Worm (Caenorhabditis elegans): Measurements from ENCODE around the gene ver-4.

The ver-4 gene

DNA sequence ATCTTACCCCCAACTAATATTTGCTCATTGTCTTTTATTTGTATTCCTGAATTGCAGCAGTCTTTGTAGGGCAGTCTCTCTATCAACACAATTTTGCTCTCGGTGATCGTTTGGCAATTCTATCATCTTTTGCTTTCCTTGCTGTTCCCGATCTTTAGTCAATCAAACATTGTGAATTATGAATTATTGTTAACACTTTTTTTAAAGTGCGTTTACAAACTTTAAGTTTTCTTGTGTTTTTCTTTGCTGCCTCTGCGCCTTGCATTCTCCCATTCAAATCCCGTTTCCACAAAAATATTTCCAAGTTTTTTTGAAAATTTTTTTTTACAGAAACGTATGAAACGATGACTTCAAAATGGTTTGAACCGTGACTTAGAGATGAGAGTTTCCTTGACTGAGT is at the start of gene ver-4:
Gene ver-4, plus strand, starts transcription at position 301 of the 400 bp plus-strand sequence.
- TF ChIP-seq unc-62 (GFP tag; optimal IDR thresholded peaks at IDR 0.05): no peak

DNA sequence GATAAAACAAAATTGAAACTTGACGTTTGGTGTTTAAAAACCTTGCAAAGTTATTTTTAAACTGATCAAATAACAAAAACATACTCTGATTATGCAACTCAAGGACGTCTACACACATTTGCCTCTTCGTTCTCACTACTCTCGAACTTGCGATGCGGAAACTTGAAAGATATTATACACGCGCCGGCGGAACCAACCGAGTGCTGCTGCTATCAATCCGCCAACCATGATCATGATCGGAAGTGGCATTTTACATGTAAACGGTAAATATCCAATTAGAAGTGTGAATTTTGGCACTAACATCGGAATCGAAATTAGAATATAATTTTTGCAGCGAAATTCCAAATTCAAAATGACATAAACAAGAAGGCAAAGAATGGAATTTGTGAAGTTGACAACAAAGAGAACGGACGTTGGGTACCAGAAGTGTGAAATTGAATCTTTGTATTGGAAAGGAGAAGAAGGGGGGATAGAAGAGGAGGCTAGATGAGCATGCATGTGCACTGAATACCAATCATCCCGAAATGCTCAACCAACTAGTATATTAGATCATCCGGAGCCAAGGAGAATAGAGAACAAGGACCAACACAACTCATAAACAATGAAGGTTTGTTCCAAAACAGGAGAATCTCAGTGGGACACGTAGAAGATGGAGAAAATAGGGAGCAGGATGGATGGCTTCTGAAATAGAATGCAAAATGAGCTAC is 48.7 kb upstream of the ver-4 start:
- no peak for TF ChIP-seq unc-62 (GFP tag; optimal IDR thresholded peaks at IDR 0.05)

DNA sequence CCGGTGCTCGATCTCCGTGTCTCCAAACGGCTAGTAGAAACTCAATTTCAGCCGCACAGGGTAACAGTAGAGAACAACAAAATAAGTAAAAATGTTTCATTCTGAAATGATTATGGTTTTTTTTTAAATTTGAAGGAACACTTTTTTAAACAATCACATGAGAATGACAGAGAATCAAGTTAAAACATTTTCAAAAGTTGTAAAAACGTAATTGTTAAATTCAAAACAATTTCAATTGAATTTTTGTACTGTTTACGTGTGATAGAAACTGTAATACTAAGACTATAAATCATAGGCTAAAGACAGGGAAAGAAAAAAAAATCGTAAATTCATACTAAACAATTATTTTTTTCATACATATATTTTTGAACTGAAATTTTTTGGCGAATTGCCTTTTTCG is 40.9 kb upstream of the ver-4 start, which contains the start of gene pho-7:
Gene pho-7, minus strand, starts transcription at position 101 of the 400 bp plus-strand sequence.
- no peak for TF ChIP-seq unc-62 (GFP tag; optimal IDR thresholded peaks at IDR 0.05)

DNA sequence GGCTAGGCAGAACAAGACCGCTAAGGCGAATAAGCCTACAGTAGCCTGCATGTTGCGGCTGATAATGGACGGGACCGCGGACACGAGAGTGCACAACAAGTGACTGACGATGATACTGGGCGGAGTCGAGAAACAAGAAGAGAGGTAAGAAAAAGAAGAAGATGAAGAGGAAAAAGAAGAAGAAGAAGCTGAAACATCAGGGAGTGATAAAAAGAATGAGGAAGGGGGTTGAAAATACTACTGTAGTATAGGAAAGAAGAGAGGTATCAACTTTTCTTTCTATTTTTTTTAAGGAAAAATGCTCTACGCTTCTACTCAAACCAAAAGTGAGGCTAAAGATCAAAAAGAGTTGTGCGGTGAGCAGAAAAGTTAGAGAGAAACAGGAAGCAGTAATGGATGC is 33.3 kb upstream of the ver-4 start, which contains the start of gene T21B6.3:
Gene T21B6.3, minus strand, starts transcription at position 101 of the 400 bp plus-strand sequence.
- TF ChIP-seq unc-62 (GFP tag; optimal IDR thresholded peaks at IDR 0.05): no peak

DNA sequence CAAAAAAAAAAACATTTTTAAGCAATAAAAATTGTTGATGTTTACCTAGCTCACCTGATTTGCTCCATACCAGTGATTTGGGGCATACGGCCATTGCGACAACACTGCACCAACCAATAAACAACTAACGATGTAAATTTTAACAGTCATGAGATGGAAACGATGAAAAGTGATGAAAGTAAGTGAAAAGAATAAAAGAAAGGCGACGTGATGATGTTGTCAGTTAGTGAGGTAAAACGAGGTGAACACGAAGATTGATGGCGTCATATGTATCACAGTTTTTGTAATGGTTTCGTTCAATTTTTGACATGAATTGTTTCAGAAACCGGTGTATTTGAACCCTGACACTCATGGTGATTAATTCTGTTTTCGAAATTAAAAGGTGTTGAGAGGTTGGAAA is 31.0 kb upstream of the ver-4 start, which contains the start of gene K09C8.7:
Gene K09C8.7, minus strand, starts transcription at position 226 of the 400 bp plus-strand sequence.
- TF ChIP-seq unc-62 (GFP tag; optimal IDR thresholded peaks at IDR 0.05): no peak

DNA sequence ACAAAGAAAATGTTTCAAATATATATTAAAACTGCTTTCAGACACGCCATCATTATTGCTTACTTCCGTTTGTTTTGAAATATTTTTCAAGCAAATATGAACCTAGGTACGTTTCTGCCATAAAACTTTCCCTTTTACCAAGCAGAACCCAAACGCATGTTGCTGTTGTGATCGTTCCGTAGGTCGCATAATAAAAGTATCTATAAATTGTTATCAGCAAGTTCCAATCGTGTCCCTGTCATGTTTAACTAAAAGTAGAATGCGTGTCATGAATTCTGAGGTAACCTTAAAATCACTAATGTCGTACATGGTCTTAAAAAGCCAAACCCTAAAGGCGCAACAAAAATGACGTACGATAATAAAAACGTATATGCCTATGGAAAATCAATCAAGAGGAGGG is 30.2 kb upstream of the ver-4 start:
- no peak for TF ChIP-seq unc-62 (GFP tag; optimal IDR thresholded peaks at IDR 0.05)

DNA sequence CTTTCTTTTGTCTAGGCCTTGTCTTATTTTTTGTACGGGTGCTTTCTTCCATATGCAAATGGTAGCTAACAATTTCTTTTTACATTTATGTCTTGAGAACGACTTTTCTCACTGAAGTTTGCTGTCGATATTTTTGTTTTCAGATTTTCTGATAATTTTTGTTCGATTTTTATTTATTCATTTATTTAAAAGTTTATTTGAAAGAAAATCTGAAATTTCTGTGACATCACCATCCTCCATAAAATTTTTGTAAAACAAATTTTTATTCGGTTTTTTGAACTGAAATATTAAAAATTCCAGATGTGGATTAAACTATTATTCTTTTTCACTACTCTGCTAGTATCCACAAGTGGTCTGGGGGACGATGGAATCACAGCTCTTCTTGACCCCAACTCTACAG is 28.3 kb upstream of the ver-4 start, which contains the start of gene pbo-4:
Gene pbo-4, plus strand, starts transcription at position 301 of the 400 bp plus-strand sequence.
- no peak for TF ChIP-seq unc-62 (GFP tag; optimal IDR thresholded peaks at IDR 0.05)

DNA sequence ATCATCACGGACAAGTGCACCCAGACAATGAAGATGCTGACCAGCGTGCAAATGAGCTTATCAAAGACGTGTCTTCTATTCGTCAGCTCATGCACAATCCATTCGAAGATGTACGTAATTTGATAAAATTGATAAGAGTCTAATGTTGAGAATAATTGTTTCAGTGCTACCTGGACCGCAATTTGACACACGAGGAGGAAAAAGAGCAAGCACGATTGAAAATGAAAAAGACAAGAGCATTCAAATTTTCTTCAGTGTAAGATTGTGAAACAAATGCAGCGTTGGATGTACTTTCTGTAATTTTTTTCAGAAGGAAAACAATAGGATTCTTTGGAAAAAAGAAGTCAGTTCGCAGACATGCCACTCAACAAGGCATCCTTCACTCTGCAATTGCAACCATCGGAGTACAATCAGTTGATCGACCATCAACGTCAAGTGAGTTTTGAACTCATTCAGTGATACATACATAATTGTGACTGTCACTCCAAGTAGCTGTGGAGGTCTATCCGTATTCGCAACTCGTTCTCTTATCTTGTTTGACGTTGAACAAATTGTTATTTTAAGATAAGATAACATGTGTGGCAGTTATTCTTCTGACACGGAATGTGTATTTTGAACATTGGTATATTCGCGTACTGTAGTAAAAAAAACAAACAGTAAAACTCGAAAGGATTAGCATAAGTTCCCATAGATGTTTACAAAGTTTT is 25.0 kb upstream of the ver-4 start:
- no peak for TF ChIP-seq unc-62 (GFP tag; optimal IDR thresholded peaks at IDR 0.05)

DNA sequence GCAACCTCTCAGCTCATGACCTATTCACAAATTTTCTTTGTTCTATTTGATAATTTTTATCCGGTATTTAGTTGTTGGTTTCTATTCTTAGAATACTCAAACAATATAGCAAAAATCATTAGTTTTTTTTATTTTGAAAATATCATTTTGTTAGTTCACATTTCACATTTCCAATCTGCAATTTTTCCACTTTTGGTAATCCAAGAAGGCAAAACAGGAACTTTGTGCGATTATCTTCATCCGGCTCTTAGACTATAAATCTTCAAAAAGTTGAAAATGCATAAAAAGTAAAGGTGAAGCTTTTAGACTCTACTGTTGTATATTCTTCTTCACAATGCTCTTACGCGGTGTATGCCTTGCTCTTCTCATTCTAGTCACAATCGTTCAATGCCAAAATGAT is 23.7 kb upstream of the ver-4 start, which contains the start of gene nlp-19:
Gene nlp-19, plus strand, starts transcription at position 301 of the 400 bp plus-strand sequence.
- no peak for TF ChIP-seq unc-62 (GFP tag; optimal IDR thresholded peaks at IDR 0.05)

DNA sequence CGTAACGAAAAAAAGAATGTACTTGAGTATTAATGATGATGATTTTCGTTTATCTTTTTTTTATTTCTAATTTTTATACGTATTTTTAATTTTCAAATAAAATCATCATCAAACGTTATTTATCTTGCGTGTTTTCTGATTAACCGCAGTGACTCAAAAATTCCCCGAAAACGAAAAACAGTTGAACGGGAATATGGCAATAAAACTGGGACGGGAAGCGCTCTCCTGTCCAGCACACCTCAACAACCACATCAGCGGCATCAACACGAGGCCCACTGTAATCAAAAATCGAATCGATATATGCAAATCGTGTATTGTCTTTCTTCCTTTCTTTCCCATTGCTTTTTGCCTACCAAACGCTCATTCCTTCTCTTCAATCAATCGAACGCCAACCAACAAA is 23.0 kb upstream of the ver-4 start, which contains the start of gene K09C8.2:
Gene K09C8.2, plus strand, starts transcription at position 301 of the 400 bp plus-strand sequence.
- no peak for TF ChIP-seq unc-62 (GFP tag; optimal IDR thresholded peaks at IDR 0.05)

DNA sequence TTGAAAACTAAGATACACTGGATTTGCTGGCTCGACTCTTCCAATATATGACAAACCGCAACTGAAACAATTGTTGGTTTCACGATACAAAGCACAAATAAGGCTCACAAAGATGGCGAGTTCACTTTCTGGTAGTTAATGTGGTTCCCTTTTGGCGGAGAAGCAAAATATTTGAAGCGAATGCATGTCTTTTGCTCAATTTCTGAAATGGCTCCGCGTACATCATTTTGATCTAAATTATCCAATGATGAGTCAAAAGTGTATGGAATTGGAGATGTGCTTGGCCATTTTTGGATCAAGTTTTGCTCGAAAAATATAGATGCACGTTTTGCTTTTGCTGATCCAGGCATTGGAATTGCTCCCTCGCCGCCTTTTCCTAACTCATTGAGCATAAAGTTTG is 20.4 kb upstream of the ver-4 start:
- TF ChIP-seq unc-62 (GFP tag; optimal IDR thresholded peaks at IDR 0.05): no peak

DNA sequence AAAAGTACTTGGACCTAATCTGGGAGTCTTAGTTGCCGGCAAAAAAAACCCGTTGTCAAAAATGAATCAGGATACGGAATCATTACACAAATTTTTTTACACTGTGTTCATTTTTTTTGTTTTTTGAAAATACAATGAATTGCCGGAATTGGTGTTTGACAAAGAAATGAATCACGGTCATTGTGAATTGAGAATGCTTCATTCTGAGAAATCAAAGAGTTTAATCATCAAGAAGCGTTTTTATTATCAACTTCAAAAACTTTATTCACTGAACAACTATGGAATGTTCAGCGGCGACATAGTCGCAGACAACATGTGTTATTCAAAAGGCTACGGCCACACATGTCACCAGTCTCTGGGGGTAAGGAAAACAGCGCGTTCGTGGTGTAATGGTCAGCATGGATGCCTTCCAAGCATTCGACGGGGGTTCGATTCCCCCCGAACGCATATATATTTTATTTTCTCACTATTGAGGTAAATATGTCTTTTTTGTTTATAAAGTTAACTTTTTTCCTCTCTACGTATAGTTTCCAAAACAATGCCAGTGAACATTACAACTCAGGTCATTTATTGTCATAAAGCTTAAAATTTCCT is 18.6 kb upstream of the ver-4 start, which contains the start of gene nas-10:
Gene nas-10, minus strand, starts transcription at position 51 of the 594 bp plus-strand sequence.
- no peak for TF ChIP-seq unc-62 (GFP tag; optimal IDR thresholded peaks at IDR 0.05)

DNA sequence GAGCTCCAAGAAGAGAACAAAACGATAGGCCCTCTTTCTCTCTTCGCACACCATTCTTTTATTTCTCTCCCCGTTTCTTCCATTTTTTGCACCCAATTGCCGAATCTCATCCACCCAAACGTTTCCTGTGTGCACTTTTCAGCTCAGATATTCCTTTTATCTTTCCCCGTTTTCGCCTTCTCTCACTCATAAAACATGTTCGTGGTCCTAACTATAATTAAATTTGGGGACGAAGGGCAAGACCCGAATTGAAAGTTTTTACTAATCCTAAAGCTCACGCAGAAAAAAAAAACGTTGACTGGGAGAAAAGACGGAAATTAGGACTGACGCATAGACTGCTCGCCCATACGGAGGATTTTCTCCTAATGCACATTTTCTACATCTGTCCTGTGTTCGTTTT is 16.6 kb upstream of the ver-4 start:
- no peak for TF ChIP-seq unc-62 (GFP tag; optimal IDR thresholded peaks at IDR 0.05)

DNA sequence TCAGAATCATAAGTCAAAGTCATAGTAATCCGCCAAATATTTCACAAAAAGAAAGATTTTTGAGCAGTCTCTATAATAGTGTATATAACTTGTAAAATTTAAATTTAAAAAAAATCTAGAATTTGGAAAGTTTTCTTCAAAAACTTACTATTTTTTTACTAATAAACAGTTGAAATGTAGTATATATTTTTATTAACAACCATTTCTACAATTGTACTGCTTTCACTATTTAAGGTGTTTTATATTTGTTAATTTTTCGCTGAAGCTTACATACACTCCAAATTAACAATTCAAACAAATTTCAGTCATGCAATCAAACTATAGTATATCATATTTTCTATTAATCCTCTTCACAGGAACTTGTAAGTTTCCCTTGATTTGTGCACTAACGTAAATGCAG is 15.9 kb upstream of the ver-4 start, which contains the start of gene lge-1:
Gene lge-1, plus strand, starts transcription at position 301 of the 400 bp plus-strand sequence.
- no peak for TF ChIP-seq unc-62 (GFP tag; optimal IDR thresholded peaks at IDR 0.05)

DNA sequence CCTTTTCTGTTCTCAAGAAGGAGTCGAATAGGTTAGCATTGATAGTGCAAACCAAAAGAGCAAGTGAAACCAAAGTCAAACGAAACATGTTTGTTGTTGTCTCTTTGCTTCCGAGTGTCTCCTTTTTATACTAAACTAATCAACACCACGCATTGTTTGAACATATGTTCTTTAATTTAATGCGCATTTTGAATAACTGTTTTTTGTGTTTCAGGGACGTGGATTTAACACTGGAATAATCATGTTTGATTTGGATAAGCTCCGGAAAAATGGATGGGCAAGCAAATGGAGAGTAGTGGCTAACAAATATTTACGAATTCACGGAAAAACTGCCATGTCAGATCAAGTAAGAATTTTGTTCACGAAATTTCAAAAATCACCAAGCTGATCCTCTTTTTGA is 14.5 kb upstream of the ver-4 start, which contains the start of gene K09C8.9:
Gene K09C8.9, minus strand, starts transcription at position 101 of the 400 bp plus-strand sequence.
- TF ChIP-seq unc-62 (GFP tag; optimal IDR thresholded peaks at IDR 0.05): no peak

DNA sequence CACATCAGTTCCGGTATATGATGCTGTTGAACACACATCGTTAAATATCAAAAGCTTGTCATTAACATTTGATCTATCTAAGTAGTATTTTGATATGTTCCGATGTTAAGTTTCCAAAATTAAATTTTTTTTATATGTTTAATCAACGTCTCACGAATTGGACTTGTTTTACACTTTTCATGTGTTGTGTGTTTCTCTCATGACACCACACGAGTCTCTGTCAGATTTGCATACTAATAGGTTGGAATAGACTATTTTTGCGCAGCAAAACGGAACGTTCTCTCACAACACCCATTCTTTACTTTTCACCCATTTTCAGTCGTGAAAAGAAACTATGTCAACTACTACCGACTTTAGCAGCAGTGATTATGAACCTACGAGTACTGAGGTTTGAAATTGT is 11.5 kb upstream of the ver-4 start, which contains the start of gene K09C8.8:
Gene K09C8.8, plus strand, starts transcription at position 301 of the 400 bp plus-strand sequence.
- TF ChIP-seq unc-62 (GFP tag; optimal IDR thresholded peaks at IDR 0.05): no peak
